Worm (Caenorhabditis elegans) whole organism, L1 larva: ENCODE measurements around the gene dct-7.

Experiments
- aha-1 ChIP-seq: fragments of 150-350 bp; optimal IDR thresholded peaks from 2 replicates; lab custom pipeline; 2014; ENCODE audit warnings: missing biosample characterization, missing genetic modification characterization
- blmp-1 ChIP-seq: fragments of 150-350 bp; optimal IDR thresholded peaks from 2 replicates; lab custom pipeline; 2014; ENCODE audit warnings: missing biosample characterization, missing genetic modification characterization
- ceh-8 ChIP-seq: fragments of 200-800 bp; sonication (Bioruptor generic); optimal IDR thresholded peaks from 2 replicates; lab custom pipeline; 2018; ENCODE audit warnings: mild to moderate bottlenecking, missing genetic modification characterization, moderate library complexity, missing compliant biosample characterization
- ceh-90 ChIP-seq: sonication (generic microtip); optimal IDR thresholded peaks from 2 replicates; lab custom pipeline; 2016; ENCODE audit warnings: missing genetic modification characterization, missing compliant biosample characterization
- dpl-1 ChIP-seq, 3 experiments: fragments of 150-350 bp in 2 of 3; sonication (generic microtip) in 1 of 3; optimal IDR thresholded peaks; 2 replicates each; lab custom pipeline; 2014 to 2017; ENCODE audit warnings: missing biosample characterization in 3 of 3, missing genetic modification characterization in 3 of 3, missing genetic modification reagents in 3 of 3
- efl-1 ChIP-seq, 4 experiments: fragments of 150-350 bp; optimal IDR thresholded peaks in 3 of 4; peaks in 1 of 4; 1 replicate in 1 of 4; 2 replicates in 3 of 4; lab custom pipeline; 2014; ENCODE audit warnings: missing biosample characterization in 2 of 4, missing genetic modification characterization in 2 of 4, missing genetic modification reagents in 2 of 4
- egl-27 ChIP-seq, 2 experiments: fragments of 150-350 bp in 1 of 2; sonication (generic microtip); optimal IDR thresholded peaks; 3 replicates each; lab custom pipeline; 2017 to 2018; ENCODE audit warnings: missing biosample characterization in 2 of 2, missing genetic modification characterization in 2 of 2, missing genetic modification reagents in 2 of 2
- elt-2 ChIP-seq: sonication (generic microtip); optimal IDR thresholded peaks from 2 replicates; lab custom pipeline; 2016; ENCODE audit warnings: missing genetic modification characterization, mild to moderate bottlenecking, inconsistent platforms, missing compliant biosample characterization, missing genetic modification reagents
- fkh-8 ChIP-seq: sonication (generic microtip); optimal IDR thresholded peaks from 2 replicates; lab custom pipeline; 2016; ENCODE audit warnings: mild to moderate bottlenecking, missing genetic modification characterization, missing compliant biosample characterization
- grh-1 ChIP-seq: fragments of 200-800 bp; sonication (Bioruptor generic); IDR thresholded peaks from 2 replicates; pipeline ENCODE4 v1.3.6; 2022; ENCODE audit warnings: missing genetic modification reagents, missing genetic modification characterization, missing compliant biosample characterization
- hlh-17 ChIP-seq: fragments of 200-800 bp; sonication (Bioruptor generic); optimal IDR thresholded peaks from 2 replicates; lab custom pipeline; 2018; ENCODE audit warnings: missing genetic modification characterization, mild to moderate bottlenecking, missing compliant biosample characterization, moderate library complexity, borderline replicate concordance
- hlh-4 ChIP-seq: sonication (generic microtip); optimal IDR thresholded peaks from 2 replicates; lab custom pipeline; 2016; ENCODE audit warnings: mild to moderate bottlenecking, missing genetic modification characterization, missing compliant biosample characterization
- jun-1 ChIP-seq: fragments of 150-350 bp; optimal IDR thresholded peaks from 2 replicates; lab custom pipeline; 2014; ENCODE audit warnings: missing biosample characterization, missing genetic modification reagents, missing genetic modification characterization
- lin-13 ChIP-seq: fragments of 150-350 bp; optimal IDR thresholded peaks from 2 replicates; lab custom pipeline; 2014; ENCODE audit warnings: missing biosample characterization, missing genetic modification reagents, missing genetic modification characterization
- lin-35 ChIP-seq, 2 experiments: fragments of 150-350 bp; optimal IDR thresholded peaks; 2 replicates each; lab custom pipeline; 2014; ENCODE audit warnings: missing biosample characterization in 2 of 2, missing genetic modification characterization in 2 of 2, missing genetic modification reagents in 2 of 2
- lsy-2 ChIP-seq, 2 experiments: fragments of 150-350 bp; optimal IDR thresholded peaks; 2 replicates each; lab custom pipeline; 2014; ENCODE audit warnings: missing biosample characterization in 2 of 2, missing genetic modification characterization in 2 of 2
- mep-1 ChIP-seq: fragments of 150-350 bp; optimal IDR thresholded peaks from 2 replicates; lab custom pipeline; 2014; ENCODE audit warnings: missing biosample characterization, missing genetic modification characterization
- nhr-19 ChIP-seq: fragments of 200-800 bp; sonication (Bioruptor generic); conservative IDR thresholded peaks from 2 replicates; pipeline ENCODE4 v1.3.6; 2022; ENCODE audit warnings: missing genetic modification characterization, missing compliant biosample characterization
- nhr-237 ChIP-seq: fragments of 150-350 bp; optimal IDR thresholded peaks from 2 replicates; lab custom pipeline; 2014; ENCODE audit warnings: missing biosample characterization, missing genetic modification characterization
- nhr-28 ChIP-seq: fragments of 150-350 bp; optimal IDR thresholded peaks from 2 replicates; lab custom pipeline; 2014; ENCODE audit warnings: missing biosample characterization, missing genetic modification characterization
- nhr-85 ChIP-seq: sonication (generic microtip); peaks from one replicate; lab custom pipeline; 2016; ENCODE audit warnings: missing genetic modification characterization, inconsistent platforms, missing compliant biosample characterization
- pag-3 ChIP-seq: sonication (generic microtip); optimal IDR thresholded peaks from 2 replicates; lab custom pipeline; 2017; ENCODE audit warnings: missing genetic modification characterization, mild to moderate bottlenecking, missing compliant biosample characterization, antibody characterized with exemption, borderline replicate concordance; ENCODE audit not compliant: insufficient read depth
- pax-3 ChIP-seq: fragments of 200-800 bp; sonication (Bioruptor generic); optimal IDR thresholded peaks from 2 replicates; lab custom pipeline; 2018; ENCODE audit warnings: mild to moderate bottlenecking, missing genetic modification characterization, moderate library complexity, missing compliant biosample characterization
- pqm-1 ChIP-seq: sonication (generic microtip); optimal IDR thresholded peaks from 3 replicates; lab custom pipeline; 2017; ENCODE audit warnings: missing biosample characterization, missing genetic modification characterization
- snu-23 ChIP-seq: sonication (generic microtip); optimal IDR thresholded peaks from 2 replicates; lab custom pipeline; 2016; ENCODE audit warnings: missing genetic modification characterization, missing compliant biosample characterization
- sptf-1 ChIP-seq: fragments of 150-350 bp; optimal IDR thresholded peaks from 2 replicates; lab custom pipeline; 2014; ENCODE audit warnings: missing biosample characterization, missing genetic modification characterization
- unc-30 ChIP-seq: sonication (generic microtip); optimal IDR thresholded peaks from 2 replicates; lab custom pipeline; 2017; ENCODE audit warnings: missing biosample characterization, missing genetic modification characterization
- unc-86 ChIP-seq: sonication (generic microtip); optimal IDR thresholded peaks from 2 replicates; lab custom pipeline; 2016; ENCODE audit warnings: missing genetic modification characterization, missing compliant biosample characterization
- unc-98 ChIP-seq: fragments of 200-800 bp; sonication (Bioruptor generic); IDR thresholded peaks from 2 replicates; pipeline ENCODE4 v1.3.6; 2022; ENCODE audit warnings: missing genetic modification characterization, missing compliant biosample characterization
- xbp-1 ChIP-seq: sonication (generic microtip); optimal IDR thresholded peaks from 2 replicates; lab custom pipeline; 2016; ENCODE audit warnings: missing genetic modification characterization, missing compliant biosample characterization
- ztf-11 ChIP-seq, 2 experiments: sonication (generic microtip); optimal IDR thresholded peaks; 2 replicates each; lab custom pipeline; 2016 to 2017; ENCODE audit warnings: missing genetic modification characterization in 2 of 2, missing biosample characterization in 1 of 2, missing compliant biosample characterization in 1 of 2
- ztf-4 ChIP-seq: fragments of 150-350 bp; optimal IDR thresholded peaks from 2 replicates; lab custom pipeline; 2014; ENCODE audit warnings: missing biosample characterization, missing genetic modification characterization

Gene dct-7

ce11 chrIV:4289267-4289666, 1.1 kb downstream of the dct-7 start, which contains the start of gene F15E6.5:
TSS of gene F15E6.5 (plus strand) at chrIV:4289567.
- no peak for TF ChIP-seq nhr-19 (GFP tag; lab: Robert Waterston, UW)
- TF ChIP-seq, all 84 proteins: peak for 0

- TF ChIP-seq ceh-90 (tag; lab: Kevin White, UChicago) (no peak), hlh-4 (tag; lab: Kevin White, UChicago) (peak; percentile 46), nhr-28 (tag; lab: Kevin White, UChicago) (no peak), efl-1 (optimal IDR thresholded peaks at IDR 0.05; lab: Kevin White, UChicago) (no peak), efl-1 (GFP tag; optimal IDR thresholded peaks at IDR 0.05 in 1 of 2; lab: Kevin White, UChicago) (no peak), unc-86 (tag; lab: Kevin White, UChicago) (no peak), ztf-4 (tag; lab: Kevin White, UChicago) (no peak), mep-1 (tag; lab: Kevin White, UChicago) (no peak), fkh-8 (tag; lab: Kevin White, UChicago) (peak; percentile 13), grh-1 (GFP tag; lab: Robert Waterston, UW) (no peak), ceh-8 (no peak), elt-2 (no peak), lin-35 (GFP tag; optimal IDR thresholded peaks at IDR 0.05; lab: Kevin White, UChicago) (peak in 1 of 2 experiments; percentile 20), lin-13 (GFP tag; lab: Kevin White, UChicago) (no peak), jun-1 (tag; lab: Kevin White, UChicago) (no peak), lsy-2 (tag; optimal IDR thresholded peaks at IDR 0.05; lab: Kevin White, UChicago) (no peak)
These were observed 2.0 kb downstream of the dct-7 start, which contains the start of gene srv-4 for ce11 chrIV:4288332-4288731. TSS of gene srv-4 (minus strand) at chrIV:4288432.

- TF ChIP-seq efl-1 (optimal IDR thresholded peaks at IDR 0.05; lab: Kevin White, UChicago) (no peak), efl-1 (GFP tag; optimal IDR thresholded peaks at IDR 0.05 in 1 of 2; lab: Kevin White, UChicago) (peak in 1 of 2 experiments; percentile 0), elt-2 (peak; percentile 29), pqm-1 (tag; lab: Kevin White, UChicago) (no peak), xbp-1 (no peak), egl-27 (tag; optimal IDR thresholded peaks at IDR 0.05; lab: Kevin White, UChicago) (no peak), dpl-1 (GFP tag; optimal IDR thresholded peaks at IDR 0.05; lab: Kevin White, UChicago) (no peak), unc-30 (tag; lab: Kevin White, UChicago) (no peak)
- TF ChIP-seq, all 84 proteins: peak for 2
These were observed 5.4 kb downstream of the dct-7 start for ce11 chrIV:4284989-4285388.

- TF ChIP-seq mep-1 (tag; lab: Kevin White, UChicago) (no peak), fkh-8 (tag; lab: Kevin White, UChicago) (no peak), efl-1 (optimal IDR thresholded peaks at IDR 0.05; lab: Kevin White, UChicago) (no peak), efl-1 (GFP tag; optimal IDR thresholded peaks at IDR 0.05 in 1 of 2; lab: Kevin White, UChicago) (no peak), pax-3 (no peak), lin-35 (GFP tag; optimal IDR thresholded peaks at IDR 0.05; lab: Kevin White, UChicago) (no peak), snu-23 (GFP tag; lab: Kevin White, UChicago) (no peak), pqm-1 (tag; lab: Kevin White, UChicago) (no peak), hlh-17 (no peak), dpl-1 (GFP tag; optimal IDR thresholded peaks at IDR 0.05; lab: Kevin White, UChicago) (no peak), blmp-1 (tag; lab: Kevin White, UChicago) (no peak), sptf-1 (tag; lab: Kevin White, UChicago) (no peak), pag-3 (tag; lab: Kevin White, UChicago) (no peak), grh-1 (GFP tag; lab: Robert Waterston, UW) (no peak), nhr-85 (no peak), lsy-2 (tag; optimal IDR thresholded peaks at IDR 0.05; lab: Kevin White, UChicago) (no peak), aha-1 (tag; lab: Kevin White, UChicago) (no peak), ztf-4 (tag; lab: Kevin White, UChicago) (no peak), unc-98 (GFP tag; lab: Robert Waterston, UW) (no peak), nhr-237 (tag; lab: Kevin White, UChicago) (no peak), ztf-11 (tag; optimal IDR thresholded peaks at IDR 0.05; lab: Kevin White, UChicago) (no peak)
These were observed 6.4 kb downstream of the dct-7 start, which contains the start of gene F15E6.6 for ce11 chrIV:4284020-4284419. TSS of gene F15E6.6 (minus strand) at chrIV:4284120.
